Worm (Caenorhabditis elegans): Measurements from ENCODE around the gene str-254.

- no peak for TF ChIP-seq sptf-1 (tag; optimal IDR thresholded peaks at IDR 0.05)
- TF ChIP-seq unc-62 (GFP tag; optimal IDR thresholded peaks at IDR 0.05): no peak
- no peak for TF ChIP-seq snpc-4 (tag; optimal IDR thresholded peaks at IDR 0.05)
- TF ChIP-seq ceh-39 (tag; optimal IDR thresholded peaks at IDR 0.05): no peak
- no peak for TF ChIP-seq elt-3 (tag; optimal IDR thresholded peaks at IDR 0.05)
- TF ChIP-seq lin-13 (tag; optimal IDR thresholded peaks at IDR 0.05): no peak
- no peak for TF ChIP-seq ceh-83 (GFP tag; optimal IDR thresholded peaks at IDR 0.05)
- TF ChIP-seq sem-2 (GFP tag; optimal IDR thresholded peaks at IDR 0.05): no peak
- no peak for TF ChIP-seq blmp-1 (tag; optimal IDR thresholded peaks at IDR 0.05)
- no peak for TF ChIP-seq elt-1 (tag; optimal IDR thresholded peaks at IDR 0.05; ENCODE audit: borderline replicate concordance, insufficient read depth)
- TF ChIP-seq ces-1 (GFP tag; optimal IDR thresholded peaks at IDR 0.05): no peak
- TF ChIP-seq pha-4 (tag; optimal IDR thresholded peaks at IDR 0.05): no peak
These were observed 4.5 kb downstream of the str-254 start, which contains the start of gene F10A3.4 for ce11 chrV:16148805-16149204.
